Fruit fly (Drosophila melanogaster) whole organism, prepupa: Measurements from ENCODE around the gene Drak.

ENCODE experiments used
- CG10631 ChIP-seq: fragments of 200-800 bp; sonication (Bioruptor generic); optimal IDR thresholded peaks from 2 replicates; lab custom pipeline; 2016; ENCODE audit warnings: missing biosample characterization, missing genetic modification characterization
- Eip75B ChIP-seq: fragments of 200-800 bp; sonication (Bioruptor generic); optimal IDR thresholded peaks from 3 replicates; lab custom pipeline; 2016; ENCODE audit warnings: missing biosample characterization, missing genetic modification characterization
- fd59A ChIP-seq: fragments of 200-800 bp; sonication (Bioruptor generic); optimal IDR thresholded peaks from 2 replicates; lab custom pipeline; 2017; ENCODE audit warnings: missing biosample characterization, mild to moderate bottlenecking, missing genetic modification characterization, missing genetic modification reagents

- no peak for TF ChIP-seq CG10631 (GFP tag; lab: Kevin White, UChicago)
- no peak for TF ChIP-seq Eip75B (GFP tag; lab: Kevin White, UChicago)
- no peak for TF ChIP-seq fd59A (GFP tag; lab: Kevin White, UChicago)
Measured at dm6 chrX:11511955-11512354, 19.0 kb downstream of the Drak start.
